Fruit fly (Drosophila melanogaster) Kc167 (cell line): Measurements from ENCODE around the gene cpb.

Source experiments
- Myc ChIP-seq: fragments of >200 bp; optimal IDR thresholded peaks from 2 replicates; lab custom pipeline; 2017; ENCODE audit warnings: missing external identifiers
- Sin3A ChIP-seq: fragments of >200 bp; optimal IDR thresholded peaks from 2 replicates; lab custom pipeline; 2018; ENCODE audit warnings: missing external identifiers
- psq ChIP-seq: fragments of >200 bp; optimal IDR thresholded peaks from 2 replicates; lab custom pipeline; 2017; ENCODE audit warnings: missing external identifiers
- ttk ChIP-seq: sonication (Bioruptor generic); optimal IDR thresholded peaks from 2 replicates; lab custom pipeline; 2017; ENCODE audit warnings: missing external identifiers

DNA sequence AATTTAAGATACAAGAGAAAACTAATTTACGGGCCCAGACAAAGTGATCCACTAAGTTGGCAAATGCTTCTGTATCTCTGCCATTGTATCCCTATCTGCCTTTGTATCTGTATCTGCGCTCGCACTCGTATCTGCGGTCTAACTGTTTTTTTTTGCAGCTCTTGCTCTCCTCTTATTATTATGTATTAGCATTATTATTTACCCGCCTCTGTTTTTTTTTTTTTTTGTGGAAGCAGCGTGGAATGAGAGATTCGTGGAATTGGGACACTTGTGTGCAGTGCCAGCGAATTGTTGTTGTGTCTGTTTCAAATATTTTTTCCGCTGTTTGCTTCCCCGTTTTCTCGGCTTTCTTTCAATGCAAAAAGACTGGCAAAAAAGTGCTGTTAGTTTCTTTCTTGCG is 37.9 kb upstream of the cpb start:
- TF ChIP-seq Myc (lab: Kevin White, UChicago) (no peak), psq (peak; percentile 64), Sin3A (lab: Kevin White, UChicago) (no peak), ttk (lab: Kevin White, UChicago) (no peak)
